Fruit fly (Drosophila melanogaster): ENCODE results near the gene Or98b.

Or98b gene

DNA sequence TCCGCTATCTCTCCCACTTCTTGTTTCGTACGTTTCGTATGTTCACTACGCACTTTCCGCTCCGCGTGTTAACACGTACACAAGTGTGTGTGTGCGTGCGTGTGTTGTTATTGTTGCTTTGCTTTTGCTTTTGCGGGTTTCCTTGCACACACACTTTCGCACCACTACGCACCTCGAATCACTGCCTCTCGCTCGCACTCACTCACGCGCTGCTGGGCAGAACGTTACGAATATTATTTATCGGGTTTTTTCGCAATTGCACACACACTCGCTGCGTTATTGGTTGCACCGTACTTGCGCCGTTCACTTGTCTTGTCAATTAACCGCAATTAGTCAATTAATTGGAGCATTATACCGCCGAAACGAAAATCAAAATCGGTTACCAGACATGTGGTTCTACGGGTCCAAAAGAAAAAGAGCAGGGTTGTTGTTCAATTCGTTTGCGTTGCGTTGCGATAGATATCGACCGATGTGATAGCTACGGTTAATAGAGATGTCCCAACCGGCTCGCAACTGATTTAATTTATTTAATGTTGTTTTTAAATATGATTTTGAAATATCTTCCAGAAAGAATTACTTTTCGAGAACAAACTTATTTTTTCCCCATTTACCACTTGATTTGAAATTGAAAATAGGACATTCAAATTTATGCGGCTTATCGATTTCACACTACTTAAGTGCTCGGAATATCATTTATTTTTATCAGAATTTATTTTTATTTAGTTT, 15.8 kb upstream of the Or98b start, which contains the start of gene larp (continued):
- peak; percentile 66 for TF ChIP-seq Dref (GFP tag; IDR thresholded peaks at IDR 0.05)
- TF ChIP-seq Kr (GFP tag; optimal IDR thresholded peaks at IDR 0.05) = no peak
- 0 out of 2 replicates have a peak, but pooled peaks have one; percentile 29 for TF ChIP-seq gt (GFP tag; IDR thresholded peaks at IDR 0.05)
- peak; percentile 73; the same call in 2 of the 3 replicates for TF ChIP-seq zfh1 (GFP tag; IDR thresholded peaks at IDR 0.05)
- peak; percentile 51 for TF ChIP-seq lab (GFP tag; optimal IDR thresholded peaks at IDR 0.05)
- TF ChIP-seq HLH3B (GFP tag; IDR thresholded peaks at IDR 0.05) = peak; percentile 70
- TF ChIP-seq cwo (GFP tag; optimal IDR thresholded peaks at IDR 0.05) = no peak
- no peak for TF ChIP-seq CG6683 (GFP tag; optimal IDR thresholded peaks at IDR 0.05)
- TF ChIP-seq Neu2 (GFP tag; optimal IDR thresholded peaks at IDR 0.05; ENCODE audit: borderline replicate concordance) = no peak
- peak; percentile 42 for TF ChIP-seq ems (GFP tag; optimal IDR thresholded peaks at IDR 0.05)
- TF ChIP-seq Lim3 (GFP tag; IDR thresholded peaks at IDR 0.05) = no peak
- TF ChIP-seq chm (GFP tag; IDR thresholded peaks at IDR 0.05) = peak; percentile 43
- TF ChIP-seq fd3F (GFP tag; optimal IDR thresholded peaks at IDR 0.05) = peak; percentile 59
- peak; percentile 86 for TF ChIP-seq NFAT (GFP tag; IDR thresholded peaks at IDR 0.05)
- peak; percentile 93 for TF ChIP-seq mld (GFP tag; IDR thresholded peaks at IDR 0.05; ENCODE audit: partially characterized antibody)
- TF ChIP-seq esg (GFP tag; conservative IDR thresholded peaks at IDR 0.05) = peak; percentile 68
- TF ChIP-seq CG7271 (tag; optimal IDR thresholded peaks at IDR 0.05) = no peak
- no peak for TF ChIP-seq Hr39 (optimal IDR thresholded peaks at IDR 0.05)
- no peak for TF ChIP-seq Vsx1 (GFP tag; optimal IDR thresholded peaks at IDR 0.05)
- peak; percentile 48 for TF ChIP-seq cato (GFP tag; optimal IDR thresholded peaks at IDR 0.05; ENCODE audit: borderline replicate concordance)
- peak; percentile 81 for TF ChIP-seq sob (GFP tag; IDR thresholded peaks at IDR 0.05)
- peak; percentile 56 for TF ChIP-seq CG13624 (GFP tag; optimal IDR thresholded peaks at IDR 0.05)
- peak; percentile 74 for TF ChIP-seq CoRest (tag; optimal IDR thresholded peaks at IDR 0.05)
- peak; percentile 83 for TF ChIP-seq ato (GFP tag; IDR thresholded peaks at IDR 0.05; ENCODE audit: partially characterized antibody)
- TF ChIP-seq CG4707 (GFP tag; optimal IDR thresholded peaks at IDR 0.05) = no peak
- peak; percentile 57 for TF ChIP-seq CG10654 (GFP tag; optimal IDR thresholded peaks at IDR 0.05)
- peak; percentile 91 for TF ChIP-seq nerfin-2 (GFP tag; IDR thresholded peaks at IDR 0.05; ENCODE audit: partially characterized antibody)
- no peak for TF ChIP-seq grn (GFP tag; optimal IDR thresholded peaks at IDR 0.05)
- peak; percentile 55 for TF ChIP-seq stwl (tag; optimal IDR thresholded peaks at IDR 0.05)
- TF ChIP-seq ase (GFP tag; IDR thresholded peaks at IDR 0.05) = peak; percentile 57; the same call in 1 of the 3 replicates
- peak; percentile 53; the same call in 2 of the 3 replicates for TF ChIP-seq jigr1 (GFP tag; IDR thresholded peaks at IDR 0.05)
- no peak for TF ChIP-seq ash1 (GFP tag; optimal IDR thresholded peaks at IDR 0.05)
- TF ChIP-seq CG11560 (tag; IDR thresholded peaks at IDR 0.05) = peak; percentile 47; the same call in 1 of the 3 replicates
- TF ChIP-seq sens-2 (GFP tag; IDR thresholded peaks at IDR 0.05) = peak; percentile 64; the same call in 1 of the 2 replicates
- no peak for TF ChIP-seq kah (GFP tag; optimal IDR thresholded peaks at IDR 0.05)
- TF ChIP-seq CG12391 (tag; optimal IDR thresholded peaks at IDR 0.05) = peak; percentile 74
- peak; percentile 87 for TF ChIP-seq Doc3 (GFP tag; IDR thresholded peaks at IDR 0.05; ENCODE audit: partially characterized antibody)
- peak; percentile 47; the same call in 1 of the 2 replicates for TF ChIP-seq CG1024 (GFP tag; IDR thresholded peaks at IDR 0.05)
- TF ChIP-seq CG42726 (GFP tag; IDR thresholded peaks at IDR 0.05; ENCODE audit: partially characterized antibody) = peak; percentile 97
- no peak for TF ChIP-seq gfzf (GFP tag; optimal IDR thresholded peaks at IDR 0.05)
- no peak for TF ChIP-seq mirr (GFP tag; optimal IDR thresholded peaks at IDR 0.05)
- no peak for TF ChIP-seq nom (GFP tag; optimal IDR thresholded peaks at IDR 0.05)
- TF ChIP-seq pita (GFP tag; optimal IDR thresholded peaks at IDR 0.05) = no peak
- no peak for TF ChIP-seq corto (GFP tag; optimal IDR thresholded peaks at IDR 0.05)
- peak; percentile 57 for TF ChIP-seq CG15269 (tag; optimal IDR thresholded peaks at IDR 0.05)
- TF ChIP-seq CG11695 (GFP tag; IDR thresholded peaks at IDR 0.05) = peak; percentile 50; the same call in 1 of the 3 replicates
- TF ChIP-seq Gug (GFP tag; IDR thresholded peaks at IDR 0.05) = peak; percentile 86; the same call in 3 of the 4 replicates
- TF ChIP-seq chn (GFP tag; optimal IDR thresholded peaks at IDR 0.05) = peak; percentile 72
